Worm (Caenorhabditis elegans) whole organism, L4 larva: ENCODE data around the gene C13B9.2.

Experiments
- F37D6.2 ChIP-seq: sonication (generic microtip); optimal IDR thresholded peaks from 2 replicates; lab custom pipeline; 2016; ENCODE audit warnings: mild to moderate bottlenecking, missing genetic modification characterization, missing compliant biosample characterization
- F44E2.7 ChIP-seq: fragments of 200-800 bp; sonication (Bioruptor generic); IDR thresholded peaks from 2 replicates; pipeline ENCODE4 v2.1.2; 2022; ENCODE audit warnings: missing genetic modification characterization, missing compliant biosample characterization
- F49E8.2 ChIP-seq: sonication (generic microtip); optimal IDR thresholded peaks from 2 replicates; lab custom pipeline; 2016; ENCODE audit warnings: missing compliant biosample characterization, mild to moderate bottlenecking, missing genetic modification characterization, borderline replicate concordance
- T20F7.1 ChIP-seq: fragments of 200-800 bp; sonication (Bioruptor generic); optimal IDR thresholded peaks from 2 replicates; lab custom pipeline; 2018; ENCODE audit warnings: mild to moderate bottlenecking, missing genetic modification characterization, missing compliant biosample characterization
- T26A8.4 ChIP-seq: fragments of 200-800 bp; sonication (Bioruptor generic); IDR thresholded peaks from 2 replicates; pipeline ENCODE4 v1.3.6; 2022; ENCODE audit warnings: missing genetic modification characterization, missing compliant biosample characterization
- ZK337.2 ChIP-seq: fragments of 200-800 bp; sonication (Bioruptor generic); IDR thresholded peaks from 2 replicates; pipeline ENCODE4 v1.3.6; 2022; ENCODE audit warnings: missing genetic modification reagents, missing genetic modification characterization, missing compliant biosample characterization
- aha-1 ChIP-seq: fragments of 150-350 bp; peaks from one replicate; lab custom pipeline; 2014; ENCODE audit warnings: missing biosample characterization, missing genetic modification characterization
- aly-2 ChIP-seq: sonication (generic microtip); optimal IDR thresholded peaks from 2 replicates; lab custom pipeline; 2018; ENCODE audit warnings: missing biosample characterization, missing genetic modification characterization
- ama-1 ChIP-seq: fragments of 150-350 bp; optimal IDR thresholded peaks from 2 replicates; lab custom pipeline; 2014; ENCODE audit warnings: inconsistent platforms, mixed read lengths
- arid-1 ChIP-seq: fragments of 200-800 bp; sonication (Bioruptor generic); conservative IDR thresholded peaks from 2 replicates; pipeline ENCODE4 v1.3.6; 2022; ENCODE audit warnings: missing genetic modification reagents, missing genetic modification characterization, missing compliant biosample characterization
- attf-4 ChIP-seq: sonication (generic microtip); optimal IDR thresholded peaks from 3 replicates; lab custom pipeline; 2017; ENCODE audit warnings: missing biosample characterization, missing genetic modification characterization
- ceh-44 ChIP-seq: fragments of 200-800 bp; sonication (Bioruptor generic); IDR thresholded peaks from 2 replicates; pipeline ENCODE4 v1.3.6; 2022; ENCODE audit warnings: missing genetic modification reagents, missing genetic modification characterization, missing compliant biosample characterization
- ceh-62 ChIP-seq: sonication (generic microtip); optimal IDR thresholded peaks from 2 replicates; lab custom pipeline; 2017; ENCODE audit warnings: missing biosample characterization, missing genetic modification characterization
- ceh-82 ChIP-seq: sonication (generic microtip); optimal IDR thresholded peaks from 2 replicates; lab custom pipeline; 2017; ENCODE audit warnings: missing biosample characterization, missing genetic modification characterization
- cey-2 ChIP-seq: sonication (generic microtip); optimal IDR thresholded peaks from 3 replicates; lab custom pipeline; 2017; ENCODE audit warnings: missing genetic modification characterization, mild to moderate bottlenecking, missing compliant biosample characterization, antibody characterized with exemption, borderline replicate concordance; ENCODE audit not compliant: insufficient read depth
- dmd-9 ChIP-seq: fragments of 200-800 bp; sonication (Bioruptor generic); IDR thresholded peaks from 2 replicates; pipeline ENCODE4 v1.3.6; 2022; ENCODE audit warnings: missing genetic modification reagents, missing genetic modification characterization, missing compliant biosample characterization
- dve-1 ChIP-seq: sonication (generic microtip); optimal IDR thresholded peaks from 2 replicates; lab custom pipeline; 2017; ENCODE audit warnings: antibody characterized with exemption, mild to moderate bottlenecking, missing genetic modification characterization, missing compliant biosample characterization; ENCODE audit not compliant: insufficient read depth
- lim-7 ChIP-seq: fragments of 200-800 bp; sonication (Bioruptor generic); IDR thresholded peaks from 2 replicates; pipeline ENCODE4 v1.3.6; 2022; ENCODE audit warnings: missing genetic modification characterization, missing compliant biosample characterization
- lin-1 ChIP-seq: fragments of 200-800 bp; sonication (Bioruptor generic); IDR thresholded peaks from 2 replicates; pipeline ENCODE4 v1.3.6; 2022; ENCODE audit warnings: missing genetic modification reagents, missing genetic modification characterization, missing compliant biosample characterization
- lin-15B ChIP-seq: fragments of 150-350 bp; sonication (generic microtip); optimal IDR thresholded peaks from 3 replicates; lab custom pipeline; 2014; ENCODE audit warnings: missing biosample characterization, missing genetic modification characterization
- madf-9 ChIP-seq: fragments of 200-800 bp; sonication (Bioruptor generic); conservative IDR thresholded peaks from 2 replicates; pipeline ENCODE4 v1.3.6; 2022; ENCODE audit warnings: missing genetic modification reagents, missing genetic modification characterization, missing compliant biosample characterization
- mdt-29 ChIP-seq: fragments of 200-800 bp; sonication (Bioruptor generic); IDR thresholded peaks from 2 replicates; pipeline ENCODE4 v1.3.6; 2022; ENCODE audit warnings: missing genetic modification reagents, missing genetic modification characterization, missing compliant biosample characterization
- mes-2 ChIP-seq: sonication (generic microtip); optimal IDR thresholded peaks from 2 replicates; lab custom pipeline; 2016; ENCODE audit warnings: missing genotype, mild to moderate bottlenecking, missing genetic modification characterization, missing compliant biosample characterization; ENCODE audit not compliant: poor library complexity, severe bottlenecking
- nhr-11 ChIP-seq: fragments of 150-350 bp; optimal IDR thresholded peaks from 2 replicates; lab custom pipeline; 2014; ENCODE audit warnings: missing biosample characterization, missing genetic modification characterization
- nhr-111 ChIP-seq: fragments of 200-800 bp; sonication (Bioruptor generic); optimal IDR thresholded peaks from 2 replicates; lab custom pipeline; 2018; ENCODE audit warnings: mild to moderate bottlenecking, missing genetic modification characterization, missing compliant biosample characterization
- nhr-28 ChIP-seq: fragments of 150-350 bp; optimal IDR thresholded peaks from 2 replicates; lab custom pipeline; 2014; ENCODE audit warnings: missing biosample characterization, missing genetic modification characterization
- nhr-42 ChIP-seq: fragments of 200-800 bp; sonication (Bioruptor generic); IDR thresholded peaks from 2 replicates; pipeline ENCODE4 v1.3.6; 2022; ENCODE audit warnings: missing genetic modification characterization, missing compliant biosample characterization
- pqm-1 ChIP-seq: sonication (generic microtip); optimal IDR thresholded peaks from 2 replicates; lab custom pipeline; 2017; ENCODE audit warnings: missing biosample characterization, missing genetic modification characterization
- saeg-2 ChIP-seq: fragments of 200-800 bp; sonication (Bioruptor generic); IDR thresholded peaks from 2 replicates; pipeline ENCODE4 v1.3.6; 2022; ENCODE audit warnings: missing genetic modification reagents, missing genetic modification characterization, missing compliant biosample characterization
- sdz-12 ChIP-seq: fragments of 200-800 bp; sonication (Bioruptor generic); optimal IDR thresholded peaks from 2 replicates; lab custom pipeline; 2018; ENCODE audit warnings: mild to moderate bottlenecking, missing genetic modification characterization, missing compliant biosample characterization
- set-16 ChIP-seq: fragments of 200-800 bp; sonication (Bioruptor generic); IDR thresholded peaks from 2 replicates; pipeline ENCODE4 v1.3.6; 2022; ENCODE audit warnings: missing genetic modification reagents, missing genetic modification characterization, missing compliant biosample characterization
- skn-1 ChIP-seq: fragments of 150-350 bp; optimal IDR thresholded peaks from 2 replicates; lab custom pipeline; 2014; ENCODE audit warnings: missing biosample characterization, missing genetic modification characterization
- spr-3 ChIP-seq: fragments of 200-800 bp; sonication (Bioruptor generic); optimal IDR thresholded peaks from 2 replicates; lab custom pipeline; 2018; ENCODE audit warnings: mild to moderate bottlenecking, missing genetic modification characterization, missing compliant biosample characterization
- tag-97 ChIP-seq: fragments of 200-800 bp; sonication (Bioruptor generic); IDR thresholded peaks from 2 replicates; pipeline ENCODE4 v1.3.6; 2022; ENCODE audit warnings: missing genetic modification characterization, missing compliant biosample characterization
- unc-39 ChIP-seq: sonication (generic microtip); optimal IDR thresholded peaks from 2 replicates; lab custom pipeline; 2017; ENCODE audit warnings: missing biosample characterization, missing genetic modification characterization
- vab-7 ChIP-seq: fragments of 200-800 bp; sonication (Bioruptor generic); IDR thresholded peaks from 2 replicates; pipeline ENCODE4 v1.3.6; 2022; ENCODE audit warnings: missing genetic modification reagents, missing genetic modification characterization, missing compliant biosample characterization
- zag-1 ChIP-seq: fragments of 150-350 bp; optimal IDR thresholded peaks from 2 replicates; lab custom pipeline; 2014; ENCODE audit warnings: missing biosample characterization, missing genetic modification characterization
- zfp-3 ChIP-seq: fragments of 200-800 bp; sonication (Bioruptor generic); conservative IDR thresholded peaks from 2 replicates; pipeline ENCODE4 v1.3.6; 2022; ENCODE audit warnings: missing genetic modification reagents, missing genetic modification characterization, missing compliant biosample characterization

Gene C13B9.2

ce11 chrIII:6606022-6606467 is 14.0 kb upstream of the C13B9.2 start (continued):
- TF ChIP-seq mes-2 (peak; percentile 86), saeg-2 (peak; percentile 63; the same call in 1 of the 2 replicates), nhr-11 (tag; lab: Kevin White, UChicago) (peak; percentile 29), F37D6.2 (tag; lab: Kevin White, UChicago) (peak; percentile 35), lin-15B (no peak), ceh-62 (no peak), lin-1 (peak; percentile 72), cey-2 (tag; lab: Kevin White, UChicago) (peak; percentile 7), ZK337.2 (GFP tag; lab: Robert Waterston, UW) (0 out of 2 replicates have a peak, but pooled peaks have one; percentile 33), tag-97 (GFP tag; lab: Robert Waterston, UW) (no peak), vab-7 (0 out of 2 replicates have a peak, but pooled peaks have one; percentile 10), ceh-82 (no peak), dve-1 (peak; percentile 86), ama-1 (lab: Kevin White, UChicago) (peak; percentile 95), lim-7 (GFP tag; lab: Robert Waterston, UW) (peak; percentile 54; the same call in 1 of the 2 replicates), sdz-12 (GFP tag; lab: Kevin White, UChicago) (peak; percentile 54), nhr-42 (GFP tag; lab: Robert Waterston, UW) (peak; percentile 63; the same call in 1 of the 2 replicates)

- TF ChIP-seq aly-2 (tag; lab: Kevin White, UChicago) = no peak
Observed at ce11 chrIII:6606641-6607040, 13.4 kb upstream of the C13B9.2 start.

ce11 chrIII:6607067-6607466 is 13.0 kb upstream of the C13B9.2 start:
- peak; percentile 45 for TF ChIP-seq aha-1 (tag; lab: Kevin White, UChicago)
- 0 out of 2 replicates have a peak, but pooled peaks have one; percentile 23 for TF ChIP-seq lim-7 (GFP tag; lab: Robert Waterston, UW)
- no peak for TF ChIP-seq T20F7.1 (GFP tag; lab: Kevin White, UChicago)
- TF ChIP-seq nhr-28 (tag; lab: Kevin White, UChicago) = peak; percentile 1
- TF ChIP-seq zfp-3 (GFP tag; lab: Robert Waterston, UW) = 0 out of 2 replicates have a peak, but pooled peaks have one; percentile 72
- peak; percentile 15; the same call in 1 of the 2 replicates for TF ChIP-seq set-16 (GFP tag; lab: Robert Waterston, UW)

ce11 chrIII:6607646-6608045 is 12.4 kb upstream of the C13B9.2 start:
- TF ChIP-seq attf-4 = no peak
- TF ChIP-seq skn-1 (tag; lab: Kevin White, UChicago) = no peak
- no peak for TF ChIP-seq arid-1
- no peak for TF ChIP-seq madf-9 (GFP tag; lab: Robert Waterston, UW)
- no peak for TF ChIP-seq pqm-1 (tag; lab: Kevin White, UChicago)
- no peak for TF ChIP-seq aha-1 (tag; lab: Kevin White, UChicago)
- no peak for TF ChIP-seq F49E8.2
- TF ChIP-seq T26A8.4 (GFP tag; lab: Robert Waterston, UW) = no peak
- no peak for TF ChIP-seq unc-39 (tag; lab: Kevin White, UChicago)
- no peak for TF ChIP-seq nhr-111 (GFP tag; lab: Kevin White, UChicago)
- TF ChIP-seq mdt-29 (GFP tag; lab: Robert Waterston, UW) = no peak
- TF ChIP-seq zag-1 (tag; lab: Kevin White, UChicago) = no peak
- no peak for TF ChIP-seq spr-3 (GFP tag; lab: Kevin White, UChicago)
- no peak for TF ChIP-seq dmd-9 (GFP tag; lab: Robert Waterston, UW)
- no peak for TF ChIP-seq aly-2 (tag; lab: Kevin White, UChicago)
- TF ChIP-seq ceh-44 (GFP tag; lab: Robert Waterston, UW) = no peak
- TF ChIP-seq sdz-12 (GFP tag; lab: Kevin White, UChicago) = no peak
- no peak for TF ChIP-seq F44E2.7
- no peak for TF ChIP-seq tag-97 (GFP tag; lab: Robert Waterston, UW)
